Fruit fly (Drosophila melanogaster): Measurements from ENCODE around the gene CG18404.

CG18404 gene

dm6 chr3R:30276482-30277282 is 23.7 kb downstream of the CG18404 start:
- TF ChIP-seq CG10959 (GFP tag; IDR thresholded peaks at IDR 0.05) (peak; percentile 24; the same call in 1 of the 2 replicates), CG17361 (GFP tag; IDR thresholded peaks at IDR 0.05) (no peak), emc (GFP tag; optimal IDR thresholded peaks at IDR 0.05) (no peak), zen (tag; optimal IDR thresholded peaks at IDR 0.05) (no peak), klu (GFP tag; IDR thresholded peaks at IDR 0.05) (no peak), CG9727 (GFP tag; optimal IDR thresholded peaks at IDR 0.05) (peak; percentile 34), chinmo (GFP tag; IDR thresholded peaks at IDR 0.05; ENCODE audit: partially characterized antibody) (peak; percentile 93), unc-4 (GFP tag; IDR thresholded peaks at IDR 0.05; ENCODE audit: partially characterized antibody) (no peak), Ets65A (GFP tag) (peak; percentile 35), ems (GFP tag; optimal IDR thresholded peaks at IDR 0.05) (peak; percentile 33), MESR4 (GFP tag; optimal IDR thresholded peaks at IDR 0.05) (no peak), CG11504 (tag; optimal IDR thresholded peaks at IDR 0.05) (peak; percentile 61), Dll (GFP tag; IDR thresholded peaks at IDR 0.05; ENCODE audit: partially characterized antibody) (no peak), CG8924 (tag; optimal IDR thresholded peaks at IDR 0.05) (peak; percentile 17), lilli (GFP tag; optimal IDR thresholded peaks at IDR 0.05) (peak; percentile 54), ash1 (GFP tag; optimal IDR thresholded peaks at IDR 0.05) (no peak), CG7987 (GFP tag; optimal IDR thresholded peaks at IDR 0.05) (peak; percentile 55), crc (GFP tag; optimal IDR thresholded peaks at IDR 0.05) (peak; percentile 23), dm (GFP tag; optimal IDR thresholded peaks at IDR 0.05) (no peak), CG43689 (GFP tag; IDR thresholded peaks at IDR 0.05) (no peak), CG15696 (tag; optimal IDR thresholded peaks at IDR 0.05) (peak; percentile 42), Six4 (GFP tag; optimal IDR thresholded peaks at IDR 0.05) (peak; percentile 48), CG15514 (GFP tag; optimal IDR thresholded peaks at IDR 0.05) (peak; percentile 24), hbn (GFP tag; IDR thresholded peaks at IDR 0.05; ENCODE audit: partially characterized antibody) (no peak), CG12219 (GFP tag; optimal IDR thresholded peaks at IDR 0.05) (peak; percentile 36), CG11398 (GFP tag; optimal IDR thresholded peaks at IDR 0.05) (peak; percentile 50), vnd (GFP tag; IDR thresholded peaks at IDR 0.05; ENCODE audit: partially characterized antibody) (no peak), nerfin-1 (tag; optimal IDR thresholded peaks at IDR 0.05) (peak; percentile 41), Neu2 (GFP tag; optimal IDR thresholded peaks at IDR 0.05; ENCODE audit: borderline replicate concordance) (no peak), CG14667 (GFP tag; IDR thresholded peaks at IDR 0.05) (no peak), eve (GFP tag; optimal IDR thresholded peaks at IDR 0.05) (no peak), Optix (GFP tag; IDR thresholded peaks at IDR 0.05) (peak; percentile 58; the same call in 1 of the 3 replicates), slp2 (GFP tag; optimal IDR thresholded peaks at IDR 0.05) (peak; percentile 56), HLH54F (GFP tag; optimal IDR thresholded peaks at IDR 0.05) (peak; percentile 26), YL-1 (GFP tag; optimal IDR thresholded peaks at IDR 0.05) (no peak), H2.0 (GFP tag; IDR thresholded peaks at IDR 0.05) (peak; percentile 43; the same call in 1 of the 2 replicates), CG6683 (GFP tag; optimal IDR thresholded peaks at IDR 0.05) (no peak), gcm2 (GFP tag; optimal IDR thresholded peaks at IDR 0.05) (peak; percentile 3), CG12942 (GFP tag; optimal IDR thresholded peaks at IDR 0.05) (peak; percentile 45), CG17385 (GFP tag; optimal IDR thresholded peaks at IDR 0.05) (peak; percentile 28), CG5953 (GFP tag; IDR thresholded peaks at IDR 0.05) (peak; percentile 31; the same call in 1 of the 2 replicates), Ada2b (GFP tag; IDR thresholded peaks at IDR 0.05) (0 out of 2 replicates have a peak, but pooled peaks have one; percentile 43), sna (GFP tag; IDR thresholded peaks at IDR 0.05; ENCODE audit: partially characterized antibody) (peak; percentile 56), Lhr (GFP tag; optimal IDR thresholded peaks at IDR 0.05) (peak; percentile 46), Dfd (GFP tag; optimal IDR thresholded peaks at IDR 0.05) (no peak), Fer2 (tag; optimal IDR thresholded peaks at IDR 0.05) (no peak), CG34422 (GFP tag; IDR thresholded peaks at IDR 0.05) (peak; percentile 71; the same call in 2 of the 3 replicates), CG6175 (GFP tag; IDR thresholded peaks at IDR 0.05) (no peak)

All from whole organism, embryonic.